Fruit fly (Drosophila melanogaster) S2 (cell line): ENCODE measurements around the gene Ptp61F.

Experiments
- CG8478 ChIP-seq: fragments of >200 bp; optimal IDR thresholded peaks from 2 replicates; lab custom pipeline; 2018
- CTCF ChIP-seq, 2 experiments: fragments of >200 bp; optimal IDR thresholded peaks; 2 replicates each; lab custom pipeline; 2018

dm6 chr3L:1302234-1302949, 172.7 kb downstream of the Ptp61F start, which contains the start of the genes Rac1 and Acat2:
- TF ChIP-seq CTCF (optimal IDR thresholded peaks at IDR 0.05; lab: Kevin White, UChicago) (no peak), CG8478 (lab: Kevin White, UChicago) (no peak)
